Worm (Caenorhabditis elegans): Measurements from ENCODE around the gene C47A4.1.

DNA sequence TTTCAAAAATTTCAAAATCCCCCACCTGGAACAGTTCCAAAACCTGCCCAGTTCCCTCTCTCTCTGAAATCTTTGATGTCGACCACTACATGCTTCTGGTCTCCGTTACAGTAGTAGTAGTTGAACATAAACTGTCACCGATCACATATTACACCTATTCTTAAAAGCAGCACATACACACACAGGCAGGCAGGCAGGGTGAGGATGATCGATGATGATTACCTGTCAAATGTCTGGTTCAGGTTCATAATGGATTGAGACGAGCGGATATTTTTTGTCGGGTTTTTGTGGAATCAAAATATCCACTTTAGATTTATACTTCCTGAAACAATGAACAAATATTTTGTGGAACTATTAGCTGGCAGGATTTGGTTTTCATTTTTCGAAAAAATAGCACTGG lies 22.2 kb downstream of the C47A4.1 start:
- TF ChIP-seq tab-1 (GFP tag; IDR thresholded peaks at IDR 0.05) (no peak), med-1 (GFP tag; optimal IDR thresholded peaks at IDR 0.05; ENCODE audit: insufficient read depth) (no peak), ztf-23 (GFP tag; IDR thresholded peaks at IDR 0.05) (no peak), flt-1 (GFP tag; IDR thresholded peaks at IDR 0.05) (no peak), klf-2 (GFP tag; conservative IDR thresholded peaks at IDR 0.05) (no peak), ref-1 (GFP tag; conservative IDR thresholded peaks at IDR 0.05) (no peak), T22C8.4 (GFP tag; IDR thresholded peaks at IDR 0.05) (no peak)
